Fruit fly (Drosophila melanogaster) whole organism, adult: ENCODE measurements around the gene CG6015.

ENCODE experiments used
- CG11617 ChIP-seq: fragments of 200-800 bp; sonication (Bioruptor generic); optimal IDR thresholded peaks from 2 replicates; lab custom pipeline; 2017; ENCODE audit warnings: mild to moderate bottlenecking, missing biosample characterization, missing genetic modification reagents, missing genetic modification characterization
- CG12768 ChIP-seq: fragments of 200-800 bp; sonication (Bioruptor generic); optimal IDR thresholded peaks from 2 replicates; lab custom pipeline; 2017; ENCODE audit warnings: missing biosample characterization, missing genetic modification characterization, mild to moderate bottlenecking, moderate library complexity, missing genetic modification reagents
- CG14711 ChIP-seq: fragments of 200-800 bp; sonication (Bioruptor generic); optimal IDR thresholded peaks from 2 replicates; lab custom pipeline; 2018; ENCODE audit warnings: missing biosample characterization, mild to moderate bottlenecking, missing genetic modification characterization, moderate library complexity
- CG1620 ChIP-seq: fragments of 200-800 bp; sonication (Bioruptor generic); optimal IDR thresholded peaks from 2 replicates; lab custom pipeline; 2016; ENCODE audit warnings: missing biosample characterization, missing genetic modification characterization
- CG33017 ChIP-seq: fragments of 200-800 bp; sonication (Bioruptor generic); optimal IDR thresholded peaks from 2 replicates; lab custom pipeline; 2018; ENCODE audit warnings: missing biosample characterization, mild to moderate bottlenecking, missing genetic modification characterization, moderate library complexity
- CG5204 ChIP-seq: fragments of 200-800 bp; sonication (Bioruptor generic); optimal IDR thresholded peaks from 2 replicates; lab custom pipeline; 2016; ENCODE audit warnings: missing biosample characterization, missing genetic modification characterization
- CG7045 ChIP-seq: fragments of 200-800 bp; sonication (Bioruptor generic); optimal IDR thresholded peaks from 2 replicates; lab custom pipeline; 2017; ENCODE audit warnings: missing biosample characterization, mild to moderate bottlenecking, missing genetic modification characterization
- CG7101 ChIP-seq: fragments of 200-800 bp; sonication (Bioruptor generic); optimal IDR thresholded peaks from 2 replicates; lab custom pipeline; 2018; ENCODE audit warnings: missing biosample characterization, mild to moderate bottlenecking, missing genetic modification characterization, moderate library complexity
- Clk ChIP-seq: fragments of 200-800 bp; sonication (Bioruptor generic); optimal IDR thresholded peaks from 2 replicates; lab custom pipeline; 2017; ENCODE audit warnings: missing biosample characterization, missing genetic modification characterization
- Crg-1 ChIP-seq: fragments of 200-800 bp; sonication (Bioruptor generic); optimal IDR thresholded peaks from 2 replicates; lab custom pipeline; 2016; ENCODE audit warnings: missing biosample characterization, missing genetic modification characterization
- Hr96 ChIP-seq: fragments of 200-800 bp; sonication (Bioruptor generic); optimal IDR thresholded peaks from 2 replicates; lab custom pipeline; 2016; ENCODE audit warnings: missing biosample characterization, missing genetic modification characterization
- Mnt ChIP-seq: fragments of 200-800 bp; sonication (Bioruptor generic); optimal IDR thresholded peaks from 2 replicates; lab custom pipeline; 2016; ENCODE audit warnings: missing biosample characterization, mild to moderate bottlenecking, missing genetic modification characterization
- bab1 ChIP-seq: fragments of 200-800 bp; sonication (Bioruptor generic); optimal IDR thresholded peaks from 3 replicates; lab custom pipeline; 2019; ENCODE audit warnings: missing biosample characterization, mild to moderate bottlenecking, missing genetic modification characterization, moderate library complexity
- cic ChIP-seq: fragments of 200-800 bp; sonication (Bioruptor generic); optimal IDR thresholded peaks from 2 replicates; lab custom pipeline; 2017; ENCODE audit warnings: missing biosample characterization, mild to moderate bottlenecking, missing genetic modification characterization, moderate library complexity
- cnc ChIP-seq, 2 experiments: fragments of >200 bp; optimal IDR thresholded peaks; 2 replicates each; lab custom pipeline; 2017
- kay ChIP-seq: fragments of 200-800 bp; sonication (Bioruptor generic); peaks from one replicate; lab custom pipeline; 2016; ENCODE audit warnings: missing biosample characterization, missing genetic modification characterization, borderline replicate concordance
- ovo ChIP-seq: fragments of 200-800 bp; sonication (Bioruptor generic); optimal IDR thresholded peaks from 2 replicates; lab custom pipeline; 2016; ENCODE audit warnings: missing biosample characterization, missing genetic modification characterization
- pad ChIP-seq: fragments of 200-800 bp; sonication (Bioruptor generic); optimal IDR thresholded peaks from 3 replicates; lab custom pipeline; 2017; ENCODE audit warnings: missing biosample characterization, missing genetic modification characterization, mild to moderate bottlenecking, moderate library complexity, missing genetic modification reagents
- tj ChIP-seq: fragments of 200-800 bp; sonication (Bioruptor generic); optimal IDR thresholded peaks from 3 replicates; lab custom pipeline; 2017; ENCODE audit warnings: missing biosample characterization, mild to moderate bottlenecking, missing genetic modification characterization, moderate library complexity
- toe ChIP-seq: fragments of 200-800 bp; sonication (Bioruptor generic); optimal IDR thresholded peaks from 2 replicates; lab custom pipeline; 2016; ENCODE audit warnings: missing biosample characterization, missing genetic modification characterization

The CG6015 gene

dm6 chr3R:22034160-22034742 lies at the start of gene CG6015, which contains the start of the genes CG45099, pit and Fadd:
TSS of gene CG6015 (minus strand) at chr3R:22034286.
TSS of gene CG45099 (minus strand) at chr3R:22034286.
TSS of gene pit (plus strand) at chr3R:22034298.
TSS of gene Fadd (plus strand) at chr3R:22034455.
- TF ChIP-seq Hr96 (no peak), toe (GFP tag; lab: Kevin White, UChicago) (no peak), CG11617 (peak; percentile 50), CG33017 (no peak), ovo (GFP tag; lab: Kevin White, UChicago) (no peak), CG14711 (tag; lab: Kevin White, UChicago) (no peak), CG7101 (tag; lab: Kevin White, UChicago) (peak; percentile 17), CG12768 (GFP tag; lab: Kevin White, UChicago) (no peak), Crg-1 (GFP tag; lab: Kevin White, UChicago) (no peak), CG1620 (GFP tag; lab: Kevin White, UChicago) (no peak), CG7045 (GFP tag; lab: Kevin White, UChicago) (no peak), CG5204 (GFP tag; lab: Kevin White, UChicago) (no peak), pad (GFP tag; lab: Kevin White, UChicago) (no peak), kay (GFP tag; lab: Kevin White, UChicago) (no peak), tj (GFP tag; lab: Kevin White, UChicago) (no peak), Clk (GFP tag; lab: Kevin White, UChicago) (no peak), bab1 (GFP tag; lab: Kevin White, UChicago) (peak; percentile 72), cnc (optimal IDR thresholded peaks at IDR 0.05; lab: Kevin White, UChicago) (no peak), cic (GFP tag; lab: Kevin White, UChicago) (peak; percentile 1), Mnt (GFP tag; lab: Kevin White, UChicago) (peak; percentile 52)

- TF ChIP-seq Clk (GFP tag; lab: Kevin White, UChicago) (no peak), Mnt (GFP tag; lab: Kevin White, UChicago) (no peak), tj (GFP tag; lab: Kevin White, UChicago) (no peak), ovo (GFP tag; lab: Kevin White, UChicago) (no peak), CG1620 (GFP tag; lab: Kevin White, UChicago) (no peak), CG12768 (GFP tag; lab: Kevin White, UChicago) (no peak), Hr96 (no peak), cic (GFP tag; lab: Kevin White, UChicago) (no peak), CG11617 (no peak), kay (GFP tag; lab: Kevin White, UChicago) (no peak), Crg-1 (GFP tag; lab: Kevin White, UChicago) (no peak), CG7045 (GFP tag; lab: Kevin White, UChicago) (no peak), cnc (optimal IDR thresholded peaks at IDR 0.05; lab: Kevin White, UChicago) (no peak), toe (GFP tag; lab: Kevin White, UChicago) (no peak)
Observed at dm6 chr3R:22080161-22080560, 46.1 kb upstream of the CG6015 start, which contains the start of gene CG13408. TSS of gene CG13408 (plus strand) at chr3R:22080382.

dm6 chr3R:22072553-22072952 lies 38.5 kb upstream of the CG6015 start:
- TF ChIP-seq CG7101 (tag; lab: Kevin White, UChicago) (no peak), pad (GFP tag; lab: Kevin White, UChicago) (no peak), CG12768 (GFP tag; lab: Kevin White, UChicago) (no peak), Mnt (GFP tag; lab: Kevin White, UChicago) (no peak), tj (GFP tag; lab: Kevin White, UChicago) (no peak), bab1 (GFP tag; lab: Kevin White, UChicago) (no peak), Crg-1 (GFP tag; lab: Kevin White, UChicago) (no peak), kay (GFP tag; lab: Kevin White, UChicago) (peak; percentile 72)

dm6 chr3R:22071628-22072027 lies 37.5 kb upstream of the CG6015 start:
- no peak for TF ChIP-seq Hr96
- TF ChIP-seq kay (GFP tag; lab: Kevin White, UChicago): no peak
- TF ChIP-seq cnc (optimal IDR thresholded peaks at IDR 0.05; lab: Kevin White, UChicago): no peak
- TF ChIP-seq pad (GFP tag; lab: Kevin White, UChicago): no peak
- TF ChIP-seq CG14711 (tag; lab: Kevin White, UChicago): no peak

dm6 chr3R:22067235-22067634 lies 33.1 kb upstream of the CG6015 start:
- TF ChIP-seq Hr96 (no peak), tj (GFP tag; lab: Kevin White, UChicago) (no peak), toe (GFP tag; lab: Kevin White, UChicago) (no peak), Mnt (GFP tag; lab: Kevin White, UChicago) (no peak), CG14711 (tag; lab: Kevin White, UChicago) (no peak), Clk (GFP tag; lab: Kevin White, UChicago) (no peak), Crg-1 (GFP tag; lab: Kevin White, UChicago) (no peak), CG7101 (tag; lab: Kevin White, UChicago) (no peak), CG12768 (GFP tag; lab: Kevin White, UChicago) (no peak), CG5204 (GFP tag; lab: Kevin White, UChicago) (no peak)

dm6 chr3R:22066440-22066839 lies 32.4 kb upstream of the CG6015 start:
- TF ChIP-seq Mnt (GFP tag; lab: Kevin White, UChicago): no peak
- TF ChIP-seq cic (GFP tag; lab: Kevin White, UChicago): no peak
- no peak for TF ChIP-seq Hr96
- TF ChIP-seq CG12768 (GFP tag; lab: Kevin White, UChicago): no peak
- no peak for TF ChIP-seq bab1 (GFP tag; lab: Kevin White, UChicago)
- no peak for TF ChIP-seq CG11617
- TF ChIP-seq CG1620 (GFP tag; lab: Kevin White, UChicago): no peak
- TF ChIP-seq kay (GFP tag; lab: Kevin White, UChicago): no peak
- no peak for TF ChIP-seq Crg-1 (GFP tag; lab: Kevin White, UChicago)
- TF ChIP-seq pad (GFP tag; lab: Kevin White, UChicago): no peak
- TF ChIP-seq CG33017: no peak
- TF ChIP-seq CG14711 (tag; lab: Kevin White, UChicago): no peak
- TF ChIP-seq tj (GFP tag; lab: Kevin White, UChicago): no peak
- TF ChIP-seq CG5204 (GFP tag; lab: Kevin White, UChicago): no peak
- TF ChIP-seq CG7101 (tag; lab: Kevin White, UChicago): no peak
- TF ChIP-seq toe (GFP tag; lab: Kevin White, UChicago): no peak
- TF ChIP-seq CG7045 (GFP tag; lab: Kevin White, UChicago): no peak
- TF ChIP-seq Clk (GFP tag; lab: Kevin White, UChicago): no peak
- TF ChIP-seq cnc (optimal IDR thresholded peaks at IDR 0.05; lab: Kevin White, UChicago): no peak
- TF ChIP-seq ovo (GFP tag; lab: Kevin White, UChicago): no peak
